Worm (Caenorhabditis elegans) whole organism, L3 larva: Measurements from ENCODE around the gene sgt-1.

ENCODE experiments used
- ama-1 ChIP-seq: fragments of 150-350 bp; optimal IDR thresholded peaks from 2 replicates; lab custom pipeline; 2018
- ceh-9 ChIP-seq: sonication (generic microtip); optimal IDR thresholded peaks from 2 replicates; lab custom pipeline; 2018; ENCODE audit warnings: missing biosample characterization, missing genetic modification characterization
- egl-27 ChIP-seq: sonication (generic microtip); optimal IDR thresholded peaks from 4 replicates; lab custom pipeline; 2017; ENCODE audit warnings: missing biosample characterization, missing genetic modification reagents, missing genetic modification characterization
- elt-3 ChIP-seq, 3 experiments: fragments of 150-350 bp in 1 of 3; sonication (generic microtip) in 2 of 3; optimal IDR thresholded peaks; 2 replicates in 2 of 3; 4 replicates in 1 of 3; lab custom pipeline; 2014 to 2017; ENCODE audit warnings: missing biosample characterization in 3 of 3, missing genetic modification characterization in 3 of 3
- fkh-10 ChIP-seq: sonication (generic microtip); optimal IDR thresholded peaks from 2 replicates; lab custom pipeline; 2017; ENCODE audit warnings: missing biosample characterization, missing genetic modification reagents, missing genetic modification characterization
- fos-1 ChIP-seq: fragments of 150-350 bp; optimal IDR thresholded peaks from 2 replicates; lab custom pipeline; 2014; ENCODE audit warnings: missing biosample characterization, missing genetic modification characterization
- nhr-23 ChIP-seq: fragments of 150-350 bp; optimal IDR thresholded peaks from 2 replicates; lab custom pipeline; 2014; ENCODE audit warnings: missing biosample characterization, missing genetic modification reagents, missing genetic modification characterization
- nhr-237 ChIP-seq: fragments of 150-350 bp; optimal IDR thresholded peaks from 2 replicates; lab custom pipeline; 2014; ENCODE audit warnings: missing biosample characterization, missing genetic modification characterization
- nhr-28 ChIP-seq: fragments of 150-350 bp; optimal IDR thresholded peaks from 2 replicates; lab custom pipeline; 2014; ENCODE audit warnings: missing biosample characterization, missing genetic modification characterization
- nhr-67 ChIP-seq: fragments of 150-350 bp; optimal IDR thresholded peaks from 2 replicates; lab custom pipeline; 2014; ENCODE audit warnings: missing biosample characterization, missing genetic modification characterization
- pha-4 ChIP-seq: fragments of 150-350 bp; optimal IDR thresholded peaks from 2 replicates; lab custom pipeline; 2014; ENCODE audit warnings: missing biosample characterization, missing genetic modification reagents, missing genetic modification characterization
- snpc-4 ChIP-seq: fragments of 150-350 bp; optimal IDR thresholded peaks from 2 replicates; lab custom pipeline; 2014; ENCODE audit warnings: missing biosample characterization, missing genetic modification characterization
- ztf-11 ChIP-seq: fragments of 150-350 bp; optimal IDR thresholded peaks from 2 replicates; lab custom pipeline; 2014; ENCODE audit warnings: missing biosample characterization, missing genetic modification characterization

DNA sequence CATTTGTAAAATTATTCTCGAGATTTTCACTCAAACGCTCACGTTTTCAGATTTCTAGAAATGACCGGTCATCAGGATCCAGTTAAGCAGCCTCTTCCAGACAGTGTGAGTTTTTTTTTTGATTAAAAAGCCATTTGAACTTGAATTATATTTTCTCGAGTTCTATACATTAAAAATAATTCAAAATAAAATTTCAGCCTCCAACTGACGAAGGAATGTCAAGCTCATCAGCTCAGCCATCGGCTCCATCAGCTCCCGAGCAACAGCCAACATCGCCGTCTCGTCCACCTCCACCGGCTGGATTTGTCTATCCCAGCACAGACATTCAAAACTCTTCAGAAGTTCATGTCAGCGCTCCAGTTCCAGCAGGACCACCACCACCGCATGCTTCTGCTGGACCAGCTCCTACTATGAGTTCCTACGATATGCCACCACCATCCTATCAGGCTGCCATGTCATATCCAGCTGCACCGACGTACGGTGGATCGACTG, 45.7 kb downstream of the sgt-1 start, which contains the start of gene F11G11.5:
- TF ChIP-seq nhr-23 (tag; lab: Kevin White, UChicago) (no peak), ama-1 (lab: Kevin White, UChicago) (peak; percentile 76), nhr-237 (no peak), elt-3 (tag; optimal IDR thresholded peaks at IDR 0.05; lab: Kevin White, UChicago) (no peak), fkh-10 (GFP tag; lab: Kevin White, UChicago) (no peak), pha-4 (tag; lab: Kevin White, UChicago) (no peak), fos-1 (tag; lab: Kevin White, UChicago) (no peak), ceh-9 (tag; lab: Kevin White, UChicago) (no peak), egl-27 (tag; lab: Kevin White, UChicago) (no peak), snpc-4 (tag; lab: Kevin White, UChicago) (no peak), nhr-28 (no peak), nhr-67 (tag; lab: Kevin White, UChicago) (no peak), ztf-11 (no peak)
